Fruit fly (Drosophila melanogaster) whole organism, embryonic: Measurements from ENCODE around the gene Nf-YA.
A peak's percentile ranks its signal among the peaks of the same experiment; 100 is the strongest.

Source experiments
- CG10147 ChIP-seq: fragments of 200-800 bp; sonication (Bioruptor generic); optimal IDR thresholded peaks from 2 replicates; lab custom pipeline; 2019; ENCODE audit warnings: missing biosample characterization, mild to moderate bottlenecking, missing genetic modification characterization, moderate library complexity
- Meics ChIP-seq: fragments of 200-800 bp; sonication (Bioruptor generic); optimal IDR thresholded peaks from 2 replicates; lab custom pipeline; 2017; ENCODE audit warnings: missing biosample characterization, mild to moderate bottlenecking, missing genetic modification characterization
- mirr ChIP-seq: fragments of 200-800 bp; sonication (Bioruptor generic); optimal IDR thresholded peaks from 3 replicates; lab custom pipeline; 2018; ENCODE audit warnings: missing biosample characterization, mild to moderate bottlenecking, missing genetic modification characterization
- stwl ChIP-seq: fragments of 200-800 bp; sonication (Bioruptor generic); optimal IDR thresholded peaks from 3 replicates; lab custom pipeline; 2018; ENCODE audit warnings: missing biosample characterization, mild to moderate bottlenecking, missing genetic modification characterization, moderate library complexity

DNA sequence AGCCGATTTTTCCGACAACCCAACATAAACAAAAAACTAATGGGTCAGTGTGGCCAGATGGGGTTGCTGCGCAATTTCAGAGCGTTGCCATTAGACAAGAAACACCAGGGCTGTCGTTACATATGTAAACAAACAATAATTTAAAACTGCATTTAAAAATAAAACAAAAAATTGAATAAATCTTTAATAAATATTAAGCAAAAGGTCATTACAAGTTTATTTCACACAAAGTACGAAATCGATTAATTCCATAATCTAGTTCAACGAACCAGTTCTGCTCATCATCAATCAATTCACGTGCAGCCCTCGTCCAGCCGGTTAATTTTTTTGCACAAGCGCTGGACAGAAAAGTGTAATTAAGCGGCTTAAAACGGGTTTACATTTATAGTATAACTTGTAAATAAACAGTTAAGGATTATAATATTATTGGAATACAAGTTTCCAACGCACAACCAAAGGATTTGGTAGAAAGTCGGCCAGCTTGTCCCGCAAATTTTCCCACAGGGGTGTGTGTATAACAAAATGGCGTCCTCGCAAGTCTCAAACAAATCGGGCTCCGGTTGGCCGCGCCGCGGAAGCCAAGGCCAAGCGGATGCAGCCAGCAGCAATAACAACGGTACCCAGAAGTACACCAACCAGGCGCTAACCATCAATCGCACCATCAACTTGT lies 31.2 kb downstream of the Nf-YA start, which contains the start of the genes CG4022 and Cpsf5:
- TF ChIP-seq mirr = peak; percentile 48
- TF ChIP-seq CG10147 (GFP tag; lab: Kevin White, UChicago) = peak; percentile 71
- peak; percentile 73 for TF ChIP-seq stwl (tag; lab: Kevin White, UChicago)
- TF ChIP-seq Meics (GFP tag; lab: Kevin White, UChicago) = peak; percentile 78
